Worm (Caenorhabditis elegans) whole organism, midembryonic: ENCODE measurements around the gene F59B2.3.

ENCODE experiments used
- T22C8.4 ChIP-seq: fragments of 200-800 bp; sonication (Bioruptor generic); IDR thresholded peaks from 2 replicates; pipeline ENCODE4 v1.3.6; 2022; ENCODE audit warnings: missing genetic modification characterization, missing compliant biosample characterization
- cog-1 ChIP-seq: sonication (generic microtip); optimal IDR thresholded peaks from 2 replicates; lab custom pipeline; 2016; ENCODE audit warnings: missing genetic modification characterization, missing compliant biosample characterization
- flt-1 ChIP-seq: fragments of 200-800 bp; sonication (Bioruptor generic); IDR thresholded peaks from 2 replicates; pipeline ENCODE4 v1.3.6; 2022; ENCODE audit warnings: missing genetic modification characterization, missing compliant biosample characterization
- klf-2 ChIP-seq: fragments of 200-800 bp; sonication (Bioruptor generic); conservative IDR thresholded peaks from 2 replicates; pipeline ENCODE4 v1.3.6; 2022; ENCODE audit warnings: missing genetic modification reagents, missing genetic modification characterization, missing compliant biosample characterization
- tab-1 ChIP-seq: fragments of 200-800 bp; sonication (Bioruptor generic); IDR thresholded peaks from 2 replicates; pipeline ENCODE4 v1.3.6; 2022; ENCODE audit warnings: missing genetic modification characterization, missing compliant biosample characterization
- ztf-23 ChIP-seq: fragments of 200-800 bp; sonication (Bioruptor generic); IDR thresholded peaks from 2 replicates; pipeline ENCODE4 v1.3.6; 2022; ENCODE audit warnings: missing genetic modification reagents, missing genetic modification characterization, missing compliant biosample characterization
- ztf-29 ChIP-seq: fragments of 200-800 bp; sonication (Bioruptor generic); IDR thresholded peaks from 2 replicates; pipeline ENCODE4 v1.3.6; 2022; ENCODE audit warnings: missing genetic modification reagents, missing genetic modification characterization, missing compliant biosample characterization

- TF ChIP-seq flt-1 (GFP tag; lab: Robert Waterston, UW) (no peak), ztf-29 (GFP tag; lab: Robert Waterston, UW) (no peak), ztf-23 (GFP tag; lab: Robert Waterston, UW) (no peak), klf-2 (GFP tag; lab: Robert Waterston, UW) (no peak), T22C8.4 (GFP tag; lab: Robert Waterston, UW) (no peak), tab-1 (GFP tag; lab: Robert Waterston, UW) (no peak), cog-1 (tag; lab: Kevin White, UChicago) (no peak)
Measured at ce11 chrIII:8985965-8986364, 13.6 kb downstream of the F59B2.3 start.
